Fruit fly (Drosophila melanogaster): Measurements from ENCODE around the gene Ugt35B1.
A peak's percentile ranks its signal among the peaks of the same experiment; 100 is the strongest.

Gene Ugt35B1

DNA sequence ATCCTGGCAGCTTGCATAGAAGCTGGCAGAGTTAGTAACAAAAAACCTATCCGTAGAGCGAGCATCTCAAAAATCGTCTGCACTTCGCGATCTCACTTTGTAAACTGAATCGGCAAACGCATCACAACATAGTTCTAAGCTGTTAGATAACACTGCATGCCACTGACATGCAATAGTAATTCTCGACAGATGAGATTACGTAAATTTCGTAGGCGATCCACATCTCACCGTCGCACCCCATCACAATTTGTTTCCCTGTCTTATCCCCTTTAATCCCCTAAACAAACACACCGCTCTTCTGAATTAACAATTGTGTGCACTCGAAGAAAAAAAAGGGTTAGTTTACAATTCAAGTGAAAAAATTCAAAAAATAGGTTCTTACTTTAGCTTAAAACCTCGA lies at the start of gene Ugt35B1:
Gene Ugt35B1, minus strand, starts transcription at position 101 of the 400 bp plus-strand sequence.
- no peak for TF ChIP-seq gce (GFP tag; IDR thresholded peaks at IDR 0.05)
- no peak for TF ChIP-seq Gug (GFP tag; IDR thresholded peaks at IDR 0.05)
- TF ChIP-seq pros (GFP tag; optimal IDR thresholded peaks at IDR 0.05) = no peak
- TF ChIP-seq CG5953 (GFP tag; IDR thresholded peaks at IDR 0.05) = no peak
- no peak for TF ChIP-seq CTCF (GFP tag; optimal IDR thresholded peaks at IDR 0.05)
- TF ChIP-seq Taf1 (GFP tag; IDR thresholded peaks at IDR 0.05) = no peak
- no peak for TF ChIP-seq Med (GFP tag)
- no peak for TF ChIP-seq gsb (GFP tag; IDR thresholded peaks at IDR 0.05)
- TF ChIP-seq CG11247 (GFP tag; IDR thresholded peaks at IDR 0.05) = no peak
- no peak for TF ChIP-seq TFAM (GFP tag; optimal IDR thresholded peaks at IDR 0.05)
- no peak for TF ChIP-seq Dad (GFP tag; optimal IDR thresholded peaks at IDR 0.05)
- TF ChIP-seq CG1602 (GFP tag; optimal IDR thresholded peaks at IDR 0.05) = no peak

dm6 chr3R:11216156-11216630 lies 46.1 kb upstream of the Ugt35B1 start, which contains the start of the genes RpS25 and CG4820:
Gene RpS25, minus strand, starts transcription at chr3R:11216287.
Gene CG4820, plus strand, starts transcription at chr3R:11216535.
- peak; percentile 74 for TF ChIP-seq CG17612 (GFP tag; IDR thresholded peaks at IDR 0.05)
- TF ChIP-seq CG4282 (GFP tag; optimal IDR thresholded peaks at IDR 0.05) = peak; percentile 62
- TF ChIP-seq CG12071 (GFP tag; optimal IDR thresholded peaks at IDR 0.05) = peak; percentile 94
- peak; percentile 77 for TF ChIP-seq croc (GFP tag; conservative IDR thresholded peaks at IDR 0.05)
- peak; percentile 72 for TF ChIP-seq lmd (GFP tag; IDR thresholded peaks at IDR 0.05)
- TF ChIP-seq Atf-2 (GFP tag; optimal IDR thresholded peaks at IDR 0.05) = peak; percentile 89
- TF ChIP-seq corto (GFP tag; optimal IDR thresholded peaks at IDR 0.05) = no peak
- peak; percentile 85 for TF ChIP-seq CG2202 (tag; optimal IDR thresholded peaks at IDR 0.05)
- TF ChIP-seq CG9727 (GFP tag; optimal IDR thresholded peaks at IDR 0.05) = peak; percentile 95
- peak; percentile 78 for TF ChIP-seq ranshi (GFP tag; IDR thresholded peaks at IDR 0.05)
- TF ChIP-seq dmrt99B (tag; optimal IDR thresholded peaks at IDR 0.05) = peak; percentile 82
- peak; percentile 84 for TF ChIP-seq dati (GFP tag; IDR thresholded peaks at IDR 0.05)
- TF ChIP-seq Hmx (GFP tag; optimal IDR thresholded peaks at IDR 0.05) = peak; percentile 25
- peak; percentile 89 for TF ChIP-seq CG10147 (GFP tag; optimal IDR thresholded peaks at IDR 0.05)
- TF ChIP-seq da (GFP tag; optimal IDR thresholded peaks at IDR 0.05) = peak; percentile 86
- peak; percentile 77 for TF ChIP-seq CG2129 (GFP tag; IDR thresholded peaks at IDR 0.05; ENCODE audit: partially characterized antibody)
- peak; percentile 78 for TF ChIP-seq pum (GFP tag; optimal IDR thresholded peaks at IDR 0.05)
- peak; percentile 93 for TF ChIP-seq nmo (GFP tag; optimal IDR thresholded peaks at IDR 0.05)
- TF ChIP-seq CG16813 (GFP tag; IDR thresholded peaks at IDR 0.05; ENCODE audit: partially characterized antibody) = peak; percentile 87
- TF ChIP-seq CG3726 (GFP tag; IDR thresholded peaks at IDR 0.05) = no peak
- TF ChIP-seq CG4424 (GFP tag; optimal IDR thresholded peaks at IDR 0.05) = peak; percentile 92
- peak; percentile 95 for TF ChIP-seq CG17912 (GFP tag; optimal IDR thresholded peaks at IDR 0.05)
- TF ChIP-seq CG10543 (GFP tag; optimal IDR thresholded peaks at IDR 0.05) = peak; percentile 97
- TF ChIP-seq sna (GFP tag; IDR thresholded peaks at IDR 0.05; ENCODE audit: partially characterized antibody) = peak; percentile 89
- peak; percentile 71 for TF ChIP-seq bowl (GFP tag; IDR thresholded peaks at IDR 0.05)
- peak; percentile 87 for TF ChIP-seq CG6683 (GFP tag; optimal IDR thresholded peaks at IDR 0.05)
- peak; percentile 95 for TF ChIP-seq CG18619 (GFP tag; optimal IDR thresholded peaks at IDR 0.05)
- peak; percentile 93 for TF ChIP-seq unc-4 (GFP tag; IDR thresholded peaks at IDR 0.05; ENCODE audit: partially characterized antibody)
- TF ChIP-seq CG7271 (tag; optimal IDR thresholded peaks at IDR 0.05) = peak; percentile 97
- peak; percentile 92 for TF ChIP-seq CG9876 (GFP tag; optimal IDR thresholded peaks at IDR 0.05)
- peak; percentile 82 for TF ChIP-seq CG9437 (GFP tag; optimal IDR thresholded peaks at IDR 0.05)
- TF ChIP-seq CG1603 (tag; optimal IDR thresholded peaks at IDR 0.05) = peak; percentile 97
- TF ChIP-seq vvl (GFP tag; IDR thresholded peaks at IDR 0.05) = peak; percentile 91
- TF ChIP-seq chif (GFP tag; optimal IDR thresholded peaks at IDR 0.05) = peak; percentile 75 to 92
- TF ChIP-seq gt (GFP tag; IDR thresholded peaks at IDR 0.05) = peak; percentile 69; the same call in 1 of the 2 replicates
- peak; percentile 9 for TF ChIP-seq CG15073 (GFP tag; optimal IDR thresholded peaks at IDR 0.05)
- peak; percentile 65 for TF ChIP-seq D19A (tag; optimal IDR thresholded peaks at IDR 0.05)
- peak; percentile 93 for TF ChIP-seq CG8089 (GFP tag; optimal IDR thresholded peaks at IDR 0.05)
- peak; percentile 69 for TF ChIP-seq Sry-β (GFP tag; optimal IDR thresholded peaks at IDR 0.05)
